Worm (Caenorhabditis elegans) whole organism, mixed stage, embryonic: ENCODE results near the gene hpo-36.

Experiments used
- M03D4.4 ChIP-seq: sonication (generic microtip); optimal IDR thresholded peaks from 2 replicates; lab custom pipeline; 2017; ENCODE audit warnings: mild to moderate bottlenecking, missing genetic modification characterization, missing compliant biosample characterization
- bed-3 ChIP-seq: fragments of 200-800 bp; sonication (Bioruptor generic); optimal IDR thresholded peaks from 3 replicates; lab custom pipeline; 2018; ENCODE audit warnings: mild to moderate bottlenecking, missing genetic modification characterization, moderate library complexity, missing compliant biosample characterization
- ceh-39 ChIP-seq: fragments of 150-350 bp; optimal IDR thresholded peaks from 2 replicates; lab custom pipeline; 2014; ENCODE audit warnings: missing biosample characterization, missing genetic modification characterization
- ceh-43 ChIP-seq: fragments of 200-800 bp; sonication (Bioruptor generic); optimal IDR thresholded peaks from 2 replicates; lab custom pipeline; 2018; ENCODE audit warnings: mild to moderate bottlenecking, missing genetic modification characterization, moderate library complexity, missing compliant biosample characterization
- ceh-83 ChIP-seq: fragments of 200-800 bp; sonication (Bioruptor generic); optimal IDR thresholded peaks from 2 replicates; lab custom pipeline; 2018; ENCODE audit warnings: mild to moderate bottlenecking, missing genetic modification characterization, missing compliant biosample characterization
- elt-1 ChIP-seq: sonication (generic microtip); optimal IDR thresholded peaks from 2 replicates; lab custom pipeline; 2017; ENCODE audit warnings: missing genetic modification characterization, mild to moderate bottlenecking, missing compliant biosample characterization, antibody characterized with exemption, moderate library complexity, borderline replicate concordance; ENCODE audit not compliant: insufficient read depth
- elt-3 ChIP-seq: fragments of 150-350 bp; optimal IDR thresholded peaks from 2 replicates; lab custom pipeline; 2014; ENCODE audit warnings: missing biosample characterization, missing genetic modification characterization
- flh-1 ChIP-seq: fragments of 200-800 bp; sonication (Bioruptor generic); optimal IDR thresholded peaks from 2 replicates; lab custom pipeline; 2018; ENCODE audit warnings: mild to moderate bottlenecking, missing genetic modification characterization, moderate library complexity, missing compliant biosample characterization
- hlh-1 ChIP-seq: fragments of 150-350 bp; optimal IDR thresholded peaks from 2 replicates; lab custom pipeline; 2014; ENCODE audit warnings: missing biosample characterization, missing genetic modification reagents, missing genetic modification characterization
- lin-13 ChIP-seq: fragments of 150-350 bp; optimal IDR thresholded peaks from 2 replicates; lab custom pipeline; 2014; ENCODE audit warnings: missing biosample characterization, missing genetic modification characterization
- lsy-2 ChIP-seq: fragments of 150-350 bp; optimal IDR thresholded peaks from 2 replicates; lab custom pipeline; 2014; ENCODE audit warnings: missing biosample characterization, missing genetic modification characterization
- mab-5 ChIP-seq: fragments of 150-350 bp; optimal IDR thresholded peaks from 2 replicates; lab custom pipeline; 2014; ENCODE audit warnings: missing biosample characterization, missing genetic modification characterization
- nhr-2 ChIP-seq: fragments of 150-350 bp; optimal IDR thresholded peaks from 2 replicates; lab custom pipeline; 2014; ENCODE audit warnings: missing biosample characterization, missing genetic modification characterization
- nhr-237 ChIP-seq: fragments of 150-350 bp; optimal IDR thresholded peaks from 2 replicates; lab custom pipeline; 2014; ENCODE audit warnings: missing biosample characterization, missing genetic modification characterization
- nhr-28 ChIP-seq: fragments of 150-350 bp; optimal IDR thresholded peaks from 2 replicates; lab custom pipeline; 2014; ENCODE audit warnings: missing biosample characterization, missing genetic modification characterization
- nhr-76 ChIP-seq: sonication (generic microtip); optimal IDR thresholded peaks from 2 replicates; lab custom pipeline; 2017; ENCODE audit warnings: missing biosample characterization, missing genetic modification characterization
- pha-4 ChIP-seq: fragments of 150-350 bp; optimal IDR thresholded peaks from 2 replicates; lab custom pipeline; 2018; ENCODE audit warnings: missing biosample characterization, missing genetic modification reagents, missing genetic modification characterization
- sem-2 ChIP-seq: fragments of 200-800 bp; sonication (Bioruptor generic); optimal IDR thresholded peaks from 2 replicates; lab custom pipeline; 2018; ENCODE audit warnings: mild to moderate bottlenecking, missing genetic modification characterization, missing compliant biosample characterization
- snpc-4 ChIP-seq: fragments of 150-350 bp; optimal IDR thresholded peaks from 2 replicates; lab custom pipeline; 2014; ENCODE audit warnings: missing biosample characterization, missing genetic modification characterization
- sptf-1 ChIP-seq: sonication (generic microtip); optimal IDR thresholded peaks from 2 replicates; lab custom pipeline; 2017; ENCODE audit warnings: mild to moderate bottlenecking, missing genetic modification characterization, moderate library complexity, missing compliant biosample characterization
- tbx-8 ChIP-seq: fragments of 200-800 bp; sonication (Bioruptor generic); optimal IDR thresholded peaks from 2 replicates; lab custom pipeline; 2018; ENCODE audit warnings: mild to moderate bottlenecking, missing genetic modification characterization, moderate library complexity, missing compliant biosample characterization
- unc-120 ChIP-seq: sonication (generic microtip); optimal IDR thresholded peaks from 2 replicates; lab custom pipeline; 2017; ENCODE audit warnings: missing genetic modification characterization, missing compliant biosample characterization; ENCODE audit not compliant: poor library complexity, severe bottlenecking
- unc-39 ChIP-seq: fragments of 150-350 bp; optimal IDR thresholded peaks from 2 replicates; lab custom pipeline; 2014; ENCODE audit warnings: missing biosample characterization, missing genetic modification characterization
- unc-62 ChIP-seq: fragments of 150-350 bp; optimal IDR thresholded peaks from 2 replicates; lab custom pipeline; 2014; ENCODE audit warnings: missing biosample characterization, missing genetic modification reagents, missing genetic modification characterization
- zip-8 ChIP-seq: fragments of 150-350 bp; optimal IDR thresholded peaks from 2 replicates; lab custom pipeline; 2014; ENCODE audit warnings: missing biosample characterization, missing genetic modification characterization

Gene hpo-36

ce11 chrV:3686899-3687298 is 52.3 kb downstream of the hpo-36 start, which contains the start of gene unc-132:
Gene unc-132, plus strand, starts transcription at chrV:3687106.
- TF ChIP-seq elt-1 (no peak), nhr-28 (tag; lab: Kevin White, UChicago) (no peak), pha-4 (tag; lab: Kevin White, UChicago) (no peak), mab-5 (tag; lab: Kevin White, UChicago) (no peak), zip-8 (tag; lab: Kevin White, UChicago) (no peak), M03D4.4 (tag; lab: Kevin White, UChicago) (no peak), nhr-76 (no peak), ceh-43 (GFP tag; lab: Kevin White, UChicago) (no peak), unc-39 (no peak), bed-3 (GFP tag; lab: Kevin White, UChicago) (no peak), unc-120 (no peak), lin-13 (tag; lab: Kevin White, UChicago) (no peak), ceh-39 (no peak)

- TF ChIP-seq bed-3 (GFP tag; lab: Kevin White, UChicago) (no peak), lsy-2 (tag; lab: Kevin White, UChicago) (peak; percentile 47), flh-1 (GFP tag; lab: Kevin White, UChicago) (no peak)
- TF ChIP-seq, all 35 proteins: peak for 1
Measured at ce11 chrV:3686292-3686691, 52.9 kb downstream of the hpo-36 start.

ce11 chrV:3685790-3686208 is 53.4 kb downstream of the hpo-36 start, which contains the start of gene W08A12.2:
Gene W08A12.2, minus strand, starts transcription at chrV:3685892.
- TF ChIP-seq sptf-1, result no peak
- peak; percentile 58 for TF ChIP-seq unc-120
- TF ChIP-seq unc-62 (GFP tag; lab: Kevin White, UChicago), result peak; percentile 7
- peak; percentile 25 for TF ChIP-seq nhr-2 (tag; lab: Kevin White, UChicago)
- TF ChIP-seq tbx-8 (GFP tag; lab: Kevin White, UChicago), result no peak
- TF ChIP-seq hlh-1 (tag; lab: Kevin White, UChicago), result peak; percentile 98

ce11 chrV:3682553-3682952 is 56.6 kb downstream of the hpo-36 start, which contains the start of gene W08A12.3:
Gene W08A12.3, plus strand, starts transcription at chrV:3682853.
- TF ChIP-seq nhr-237 (no peak), elt-3 (tag; lab: Kevin White, UChicago) (no peak), unc-39 (no peak)

- TF ChIP-seq pha-4 (tag; lab: Kevin White, UChicago), result no peak
- no peak for TF ChIP-seq elt-1
- no peak for TF ChIP-seq ceh-83 (GFP tag; lab: Kevin White, UChicago)
- TF ChIP-seq snpc-4 (tag; lab: Kevin White, UChicago), result no peak
- TF ChIP-seq nhr-28 (tag; lab: Kevin White, UChicago), result no peak
- no peak for TF ChIP-seq unc-120
- no peak for TF ChIP-seq unc-62 (GFP tag; lab: Kevin White, UChicago)
- TF ChIP-seq sem-2 (GFP tag; lab: Kevin White, UChicago), result no peak
Measured at ce11 chrV:3678513-3678912, 60.7 kb downstream of the hpo-36 start.
